Worm (Caenorhabditis elegans) whole organism, young adult: ENCODE results near the gene F57C2.4.

Source experiments
- B0035.1 ChIP-seq: sonication (generic microtip); optimal IDR thresholded peaks from 2 replicates; lab custom pipeline; 2016; ENCODE audit warnings: missing genetic modification characterization, mild to moderate bottlenecking, missing compliant biosample characterization, missing genotype, missing genetic modification reagents
- B0261.1 ChIP-seq: sonication (generic microtip); optimal IDR thresholded peaks from 2 replicates; lab custom pipeline; 2016; ENCODE audit warnings: mild to moderate bottlenecking, missing genetic modification characterization, moderate library complexity, missing compliant biosample characterization
- B0336.3 ChIP-seq: fragments of 200-800 bp; sonication (Bioruptor generic); IDR thresholded peaks from 2 replicates; pipeline ENCODE4 v1.3.6; 2022; ENCODE audit warnings: missing genetic modification characterization, missing compliant biosample characterization
- D2030.7 ChIP-seq: fragments of 200-800 bp; sonication (Bioruptor generic); IDR thresholded peaks from 2 replicates; pipeline ENCODE4 v1.3.6; 2022; ENCODE audit warnings: missing genetic modification reagents, missing genetic modification characterization, missing compliant biosample characterization
- F23B12.7 ChIP-seq: sonication (generic microtip); optimal IDR thresholded peaks from 2 replicates; lab custom pipeline; 2017; ENCODE audit warnings: missing genetic modification characterization, mild to moderate bottlenecking, missing compliant biosample characterization, antibody characterized with exemption, moderate library complexity; ENCODE audit not compliant: insufficient read depth
- F37B4.10 ChIP-seq: fragments of 200-800 bp; sonication (Bioruptor generic); IDR thresholded peaks from 2 replicates; pipeline ENCODE4 v1.3.6; 2022; ENCODE audit warnings: missing genetic modification characterization, missing compliant biosample characterization
- F39B2.1 ChIP-seq: fragments of 200-800 bp; sonication (Bioruptor generic); IDR thresholded peaks from 2 replicates; pipeline ENCODE4 v1.3.6; 2022; ENCODE audit warnings: missing genetic modification reagents, missing genetic modification characterization, missing compliant biosample characterization
- F52B5.7 ChIP-seq: sonication (generic microtip); optimal IDR thresholded peaks from 2 replicates; lab custom pipeline; 2016; ENCODE audit warnings: mild to moderate bottlenecking, missing genetic modification characterization, missing compliant biosample characterization
- F55B11.4 ChIP-seq: sonication (generic microtip); optimal IDR thresholded peaks from 2 replicates; lab custom pipeline; 2016; ENCODE audit warnings: missing compliant biosample characterization, missing genetic modification characterization, borderline replicate concordance; ENCODE audit not compliant: insufficient read depth
- Y53F4B.3 ChIP-seq: fragments of 200-800 bp; sonication (Bioruptor generic); IDR thresholded peaks from 2 replicates; pipeline ENCODE4 v1.3.6; 2022; ENCODE audit warnings: missing genetic modification reagents, missing genetic modification characterization, missing compliant biosample characterization
- Y53G8AR.9 ChIP-seq: fragments of 200-800 bp; sonication (Bioruptor generic); conservative IDR thresholded peaks from 2 replicates; pipeline ENCODE4 v1.3.6; 2022; ENCODE audit warnings: missing genetic modification reagents, missing genetic modification characterization, missing compliant biosample characterization
- ama-1 ChIP-seq, 3 experiments: fragments of 150-350 bp in 1 of 3; sonication (generic microtip) in 2 of 3; optimal IDR thresholded peaks; 2 replicates each; lab custom pipeline; 2014 to 2018; ENCODE audit warnings: missing biosample characterization in 2 of 3, missing genetic modification characterization in 2 of 3, missing genetic modification reagents in 2 of 3
- aptf-2 ChIP-seq: fragments of 200-800 bp; sonication (Bioruptor generic); conservative IDR thresholded peaks from 2 replicates; pipeline ENCODE4 v1.3.6; 2022; ENCODE audit warnings: missing genetic modification reagents, missing genetic modification characterization, missing compliant biosample characterization
- aptf-3 ChIP-seq: fragments of 200-800 bp; sonication (Bioruptor generic); IDR thresholded peaks from 2 replicates; pipeline ENCODE4 v1.3.6; 2022; ENCODE audit warnings: missing genetic modification characterization, missing compliant biosample characterization
- attf-5 ChIP-seq: fragments of 200-800 bp; sonication (Bioruptor generic); optimal IDR thresholded peaks from 2 replicates; lab custom pipeline; 2018; ENCODE audit warnings: mild to moderate bottlenecking, missing genetic modification characterization, missing compliant biosample characterization
- attf-6 ChIP-seq: fragments of 200-800 bp; sonication (Bioruptor generic); IDR thresholded peaks from 2 replicates; pipeline ENCODE4 v1.3.6; 2022; ENCODE audit warnings: missing genetic modification reagents, missing genetic modification characterization, missing compliant biosample characterization
- ccch-3 ChIP-seq: fragments of 200-800 bp; sonication (Bioruptor generic); optimal IDR thresholded peaks from 2 replicates; lab custom pipeline; 2018; ENCODE audit warnings: mild to moderate bottlenecking, missing genetic modification characterization, missing compliant biosample characterization
- cebp-2 ChIP-seq: fragments of 200-800 bp; sonication (Bioruptor generic); IDR thresholded peaks from 2 replicates; pipeline ENCODE4 v1.3.6; 2022; ENCODE audit warnings: missing genetic modification characterization, missing compliant biosample characterization
- ceh-79 ChIP-seq: sonication (generic microtip); optimal IDR thresholded peaks from 2 replicates; lab custom pipeline; 2017; ENCODE audit warnings: mild to moderate bottlenecking, missing genetic modification characterization, missing compliant biosample characterization
- chd-7 ChIP-seq: sonication (generic microtip); optimal IDR thresholded peaks from 2 replicates; lab custom pipeline; 2016; ENCODE audit warnings: mild to moderate bottlenecking, missing genetic modification characterization, moderate library complexity, missing compliant biosample characterization
- dox-1 ChIP-seq: fragments of 200-800 bp; sonication (Bioruptor generic); IDR thresholded peaks from 2 replicates; pipeline ENCODE4 v1.3.6; 2022; ENCODE audit warnings: missing genetic modification reagents, missing genetic modification characterization, missing compliant biosample characterization
- dpl-1 ChIP-seq: fragments of 150-350 bp; optimal IDR thresholded peaks from 2 replicates; lab custom pipeline; 2014; ENCODE audit warnings: missing biosample characterization, missing genetic modification reagents, missing genetic modification characterization
- egl-44 ChIP-seq: fragments of 200-800 bp; sonication (Bioruptor generic); IDR thresholded peaks from 2 replicates; pipeline ENCODE4 v1.3.6; 2022; ENCODE audit warnings: missing genetic modification reagents, missing genetic modification characterization, missing compliant biosample characterization
- ets-4 ChIP-seq: fragments of 200-800 bp; sonication (Bioruptor generic); optimal IDR thresholded peaks from 2 replicates; lab custom pipeline; 2018; ENCODE audit warnings: mild to moderate bottlenecking, missing genetic modification characterization, missing compliant biosample characterization
- gei-17 ChIP-seq: fragments of 200-800 bp; sonication (Bioruptor generic); optimal IDR thresholded peaks from 2 replicates; lab custom pipeline; 2018; ENCODE audit warnings: mild to moderate bottlenecking, missing genetic modification characterization, missing compliant biosample characterization
- hlh-12 ChIP-seq: sonication (generic microtip); optimal IDR thresholded peaks from 2 replicates; lab custom pipeline; 2016; ENCODE audit warnings: missing genetic modification characterization, missing compliant biosample characterization
- hlh-26 ChIP-seq: fragments of 200-800 bp; sonication (Bioruptor generic); conservative IDR thresholded peaks from 2 replicates; pipeline ENCODE4 v1.3.6; 2022; ENCODE audit warnings: missing genetic modification reagents, missing genetic modification characterization, missing compliant biosample characterization
- hmg-1.2 ChIP-seq: fragments of 200-800 bp; sonication (Bioruptor generic); IDR thresholded peaks from 2 replicates; pipeline ENCODE4 v1.3.6; 2022; ENCODE audit warnings: missing genetic modification reagents, missing genetic modification characterization, missing compliant biosample characterization
- hmg-20 ChIP-seq: fragments of 200-800 bp; sonication (Bioruptor generic); IDR thresholded peaks from 2 replicates; pipeline ENCODE4 v1.3.6; 2022; ENCODE audit warnings: missing genetic modification reagents, missing genetic modification characterization, missing compliant biosample characterization
- hsf-1 ChIP-seq: fragments of 200-800 bp; sonication (Bioruptor generic); IDR thresholded peaks from 2 replicates; pipeline ENCODE4 v1.3.6; 2022; ENCODE audit warnings: missing genetic modification reagents, missing genetic modification characterization, missing compliant biosample characterization
- let-607 ChIP-seq, 2 experiments: fragments of 200-800 bp in 1 of 2; sonication (Bioruptor generic) in 1 of 2; sonication (generic microtip) in 1 of 2; optimal IDR thresholded peaks; 2 replicates each; lab custom pipeline; 2016 to 2018; ENCODE audit warnings: mild to moderate bottlenecking in 2 of 2, missing compliant biosample characterization in 2 of 2, missing genetic modification characterization in 2 of 2, moderate library complexity in 2 of 2, missing genotype in 1 of 2
- lin-40 ChIP-seq: sonication (generic microtip); optimal IDR thresholded peaks from 2 replicates; lab custom pipeline; 2016; ENCODE audit warnings: missing genetic modification characterization, mild to moderate bottlenecking, missing compliant biosample characterization, missing genotype, missing genetic modification reagents
- lin-54 ChIP-seq: fragments of 200-800 bp; sonication (Bioruptor generic); optimal IDR thresholded peaks from 2 replicates; lab custom pipeline; 2018; ENCODE audit warnings: mild to moderate bottlenecking, missing genetic modification characterization, missing compliant biosample characterization
- lsl-1 ChIP-seq: fragments of 200-800 bp; sonication (Bioruptor generic); optimal IDR thresholded peaks from 2 replicates; lab custom pipeline; 2018; ENCODE audit warnings: mild to moderate bottlenecking, missing genetic modification characterization, moderate library complexity, missing compliant biosample characterization
- nfyb-1 ChIP-seq: fragments of 200-800 bp; sonication (Bioruptor generic); IDR thresholded peaks from 2 replicates; pipeline ENCODE4 v1.3.6; 2022; ENCODE audit warnings: missing genetic modification reagents, missing genetic modification characterization, missing compliant biosample characterization
- nhr-179 ChIP-seq: sonication (generic microtip); optimal IDR thresholded peaks from 2 replicates; lab custom pipeline; 2016; ENCODE audit warnings: mild to moderate bottlenecking, missing genetic modification characterization, missing compliant biosample characterization
- nhr-27 ChIP-seq: fragments of 200-800 bp; sonication (Bioruptor generic); optimal IDR thresholded peaks from 2 replicates; lab custom pipeline; 2018; ENCODE audit warnings: mild to moderate bottlenecking, missing genetic modification characterization, moderate library complexity, missing compliant biosample characterization
- pbrm-1 ChIP-seq: fragments of 200-800 bp; sonication (Bioruptor generic); IDR thresholded peaks from 2 replicates; pipeline ENCODE4 v1.3.6; 2022; ENCODE audit warnings: missing genetic modification reagents, missing genetic modification characterization, missing compliant biosample characterization
- rec-8 ChIP-seq, 2 experiments: sonication (generic microtip); optimal IDR thresholded peaks; 2 replicates each; lab custom pipeline; 2016; ENCODE audit warnings: mild to moderate bottlenecking in 2 of 2, missing genetic modification characterization in 2 of 2, missing genetic modification reagents in 2 of 2, missing genotype in 2 of 2, missing biosample characterization in 1 of 2, missing compliant biosample characterization in 1 of 2, moderate library complexity in 1 of 2
- rpc-1 ChIP-seq, 2 experiments: fragments of 150-350 bp in 1 of 2; sonication (generic microtip) in 1 of 2; optimal IDR thresholded peaks; 2 replicates each; lab custom pipeline; 2014 to 2018; ENCODE audit warnings: missing biosample characterization in 1 of 2, missing genetic modification characterization in 1 of 2, missing genetic modification reagents in 1 of 2, missing genotype in 1 of 2
- sea-2 ChIP-seq: fragments of 200-800 bp; sonication (Bioruptor generic); IDR thresholded peaks from 2 replicates; pipeline ENCODE4 v1.3.6; 2022; ENCODE audit warnings: missing genetic modification characterization, missing compliant biosample characterization
- tbp1 ChIP-seq: fragments of 200-800 bp; sonication (Bioruptor generic); optimal IDR thresholded peaks from 2 replicates; lab custom pipeline; 2018; ENCODE audit warnings: mild to moderate bottlenecking, missing genetic modification characterization, missing compliant biosample characterization
- tlf-1 ChIP-seq: fragments of 200-800 bp; sonication (Bioruptor generic); optimal IDR thresholded peaks from 2 replicates; lab custom pipeline; 2018; ENCODE audit warnings: mild to moderate bottlenecking, missing genetic modification characterization, missing compliant biosample characterization
- ztf-18 ChIP-seq: sonication (generic microtip); optimal IDR thresholded peaks from 2 replicates; lab custom pipeline; 2016; ENCODE audit warnings: missing genotype, mild to moderate bottlenecking, missing genetic modification characterization, missing compliant biosample characterization
- ztf-26 ChIP-seq: sonication (generic microtip); optimal IDR thresholded peaks from 2 replicates; lab custom pipeline; 2017; ENCODE audit warnings: missing genetic modification characterization, missing compliant biosample characterization
- ztf-28 ChIP-seq: fragments of 200-800 bp; sonication (Bioruptor generic); IDR thresholded peaks from 2 replicates; pipeline ENCODE4 v1.3.6; 2022; ENCODE audit warnings: missing genetic modification reagents, missing genetic modification characterization, missing compliant biosample characterization

Gene F57C2.4

DNA sequence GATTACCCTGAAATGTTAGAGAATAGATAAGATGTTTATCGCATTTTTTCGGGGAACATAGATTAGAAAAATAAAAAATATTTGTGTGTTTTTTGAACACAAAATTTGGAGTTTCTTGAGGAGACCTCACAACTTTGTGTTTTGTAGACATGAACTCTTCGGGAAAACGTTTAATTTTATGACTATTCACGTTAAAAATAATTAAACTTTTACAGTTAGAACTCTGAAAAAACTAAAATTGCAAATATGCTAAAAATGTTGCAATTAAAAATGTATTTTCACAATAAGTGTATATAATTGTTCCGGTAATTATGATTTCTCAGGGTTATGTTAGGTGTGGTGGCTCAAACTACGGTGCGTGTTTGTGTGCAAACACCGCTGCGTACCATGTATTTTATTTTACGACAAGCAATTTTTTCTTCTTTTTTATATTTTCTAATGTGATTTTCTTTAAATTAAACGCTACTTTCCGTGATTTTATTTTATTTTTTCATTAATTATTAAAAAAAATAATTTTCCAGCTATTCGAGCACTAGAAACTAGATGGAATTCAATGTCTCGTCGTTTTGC is 3.2 kb downstream of the F57C2.4 start, which contains the start of the genes F57C2.5 and spat-1 (continued):
- TF ChIP-seq F55B11.4 (no peak), hlh-12 (tag; lab: Kevin White, UChicago) (no peak), attf-6 (GFP tag; lab: Robert Waterston, UW) (no peak), aptf-3 (no peak), B0261.1 (peak; percentile 18), aptf-2 (peak; percentile 78; the same call in 1 of the 2 replicates), chd-7 (tag; lab: Kevin White, UChicago) (no peak), dpl-1 (peak; percentile 2), Y53G8AR.9 (GFP tag; lab: Robert Waterston, UW) (no peak), gei-17 (no peak), hmg-20 (GFP tag; lab: Robert Waterston, UW) (no peak), nhr-27 (no peak), Y53F4B.3 (GFP tag; lab: Robert Waterston, UW) (no peak), nfyb-1 (no peak), cebp-2 (no peak), lin-54 (GFP tag; lab: Kevin White, UChicago) (peak; percentile 22), sea-2 (GFP tag; lab: Robert Waterston, UW) (no peak), rpc-1 (optimal IDR thresholded peaks at IDR 0.05; lab: Kevin White, UChicago) (no peak), rpc-1 (tag; optimal IDR thresholded peaks at IDR 0.05; lab: Kevin White, UChicago) (no peak), F23B12.7 (tag; lab: Kevin White, UChicago) (peak; percentile 47), ztf-26 (tag; lab: Kevin White, UChicago) (no peak), tlf-1 (no peak), hsf-1 (GFP tag; lab: Robert Waterston, UW) (no peak), tbp1 (GFP tag; lab: Kevin White, UChicago) (peak; percentile 44), B0336.3 (GFP tag; lab: Robert Waterston, UW) (0 out of 2 replicates have a peak, but pooled peaks have one; percentile 23), attf-5 (GFP tag; lab: Kevin White, UChicago) (peak; percentile 77), dox-1 (peak; percentile 68; the same call in 1 of the 2 replicates), F39B2.1 (no peak), lsl-1 (GFP tag; lab: Kevin White, UChicago) (peak; percentile 88), egl-44 (GFP tag; lab: Robert Waterston, UW) (no peak), F37B4.10 (no peak), F52B5.7 (tag; lab: Kevin White, UChicago) (no peak), B0035.1 (tag; lab: Kevin White, UChicago) (no peak), ztf-28 (GFP tag; lab: Robert Waterston, UW) (peak; percentile 45; the same call in 1 of the 2 replicates), ama-1 (optimal IDR thresholded peaks at IDR 0.05; lab: Kevin White, UChicago) (no peak), ama-1 (GFP tag; optimal IDR thresholded peaks at IDR 0.05; lab: Kevin White, UChicago) (no peak)

DNA sequence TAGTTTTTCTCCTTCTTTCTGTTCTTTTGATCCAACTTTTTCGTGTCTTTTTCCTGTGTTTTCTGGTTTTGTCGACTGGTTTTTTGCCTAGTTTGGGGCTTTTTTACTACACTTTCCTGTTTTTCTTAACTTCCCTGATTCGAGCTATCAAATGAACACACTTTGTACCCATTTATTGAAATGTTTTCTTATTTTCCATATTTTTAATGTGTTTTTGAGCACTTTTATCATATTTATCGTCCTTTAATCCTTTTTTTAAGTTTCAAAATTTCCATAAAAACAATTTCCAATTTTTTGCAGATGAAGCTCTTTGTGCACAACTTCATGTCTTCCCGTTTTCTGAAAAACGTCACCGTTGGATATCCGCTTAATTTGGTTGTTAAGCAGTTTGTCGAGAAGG is 8.9 kb downstream of the F57C2.4 start, which contains the start of gene C04H5.1:
C04H5.1 (plus strand) TSS at position 301 of the 400 bp plus-strand sequence.
- TF ChIP-seq hmg-1.2 (GFP tag; lab: Robert Waterston, UW) = no peak
- no peak for TF ChIP-seq F37B4.10
- TF ChIP-seq nhr-179 (tag; lab: Kevin White, UChicago) = no peak
- no peak for TF ChIP-seq F55B11.4
- TF ChIP-seq Y53G8AR.9 (GFP tag; lab: Robert Waterston, UW) = no peak
- no peak for TF ChIP-seq ccch-3
- no peak for TF ChIP-seq pbrm-1 (GFP tag; lab: Robert Waterston, UW)
- TF ChIP-seq lin-40 = no peak
- no peak for TF ChIP-seq ztf-26 (tag; lab: Kevin White, UChicago)
- no peak for TF ChIP-seq ztf-18 (tag; lab: Kevin White, UChicago)
- no peak for TF ChIP-seq ets-4 (GFP tag; lab: Kevin White, UChicago)
- no peak for TF ChIP-seq ceh-79
- no peak for TF ChIP-seq ama-1 (optimal IDR thresholded peaks at IDR 0.05; lab: Kevin White, UChicago)
- no peak for TF ChIP-seq ama-1 (GFP tag; optimal IDR thresholded peaks at IDR 0.05; lab: Kevin White, UChicago)
- TF ChIP-seq rec-8 (tag; optimal IDR thresholded peaks at IDR 0.05; lab: Kevin White, UChicago) = no peak
- no peak for TF ChIP-seq Y53F4B.3 (GFP tag; lab: Robert Waterston, UW)
- no peak for TF ChIP-seq aptf-2
- TF ChIP-seq hlh-26 (GFP tag; lab: Robert Waterston, UW) = no peak
- no peak for TF ChIP-seq let-607 (tag; optimal IDR thresholded peaks at IDR 0.05; lab: Kevin White, UChicago)
- TF ChIP-seq lsl-1 (GFP tag; lab: Kevin White, UChicago) = no peak
- TF ChIP-seq D2030.7 (GFP tag; lab: Robert Waterston, UW) = no peak
